Fruit fly (Drosophila melanogaster): ENCODE measurements around the gene Gnpnat.
A peak's percentile ranks its signal among the peaks of the same experiment; 100 is the strongest.

The Gnpnat gene

dm6 chr3R:29724745-29725144, 13.3 kb upstream of the Gnpnat start, which contains the start of the genes Naa40 and CG18731 (continued):
- TF ChIP-seq Ets65A (GFP tag) (no peak), CG3838 (GFP tag; optimal IDR thresholded peaks at IDR 0.05) (no peak), CG13775 (GFP tag; optimal IDR thresholded peaks at IDR 0.05) (no peak), CG12071 (GFP tag; optimal IDR thresholded peaks at IDR 0.05) (no peak), Mad (GFP tag; optimal IDR thresholded peaks at IDR 0.05) (no peak), Atf3 (GFP tag; optimal IDR thresholded peaks at IDR 0.05) (no peak), Oaz (GFP tag; IDR thresholded peaks at IDR 0.05) (no peak), CG34422 (GFP tag; IDR thresholded peaks at IDR 0.05) (peak; percentile 36; the same call in 1 of the 3 replicates), CG13123 (GFP tag; optimal IDR thresholded peaks at IDR 0.05) (no peak), Dad (GFP tag; optimal IDR thresholded peaks at IDR 0.05) (no peak), Hr39 (optimal IDR thresholded peaks at IDR 0.05) (no peak), Lim3 (GFP tag; IDR thresholded peaks at IDR 0.05) (no peak), slbo (GFP tag; IDR thresholded peaks at IDR 0.05) (no peak), oc (tag; optimal IDR thresholded peaks at IDR 0.05) (no peak), Fer3 (tag; optimal IDR thresholded peaks at IDR 0.05) (no peak), Meics (GFP tag; optimal IDR thresholded peaks at IDR 0.05) (no peak), crp (GFP tag; optimal IDR thresholded peaks at IDR 0.05) (no peak), CG4424 (GFP tag; optimal IDR thresholded peaks at IDR 0.05) (no peak), CG18619 (GFP tag; optimal IDR thresholded peaks at IDR 0.05) (no peak), CG11723 (GFP tag; optimal IDR thresholded peaks at IDR 0.05) (no peak), Camta (GFP tag; optimal IDR thresholded peaks at IDR 0.05) (no peak), Dek (tag; optimal IDR thresholded peaks at IDR 0.05) (no peak), Gsc (GFP tag; IDR thresholded peaks at IDR 0.05) (no peak), Vsx1 (GFP tag; optimal IDR thresholded peaks at IDR 0.05) (no peak), CG6689 (GFP tag; IDR thresholded peaks at IDR 0.05) (no peak), CG2712 (tag; optimal IDR thresholded peaks at IDR 0.05) (no peak), D19B (GFP tag; optimal IDR thresholded peaks at IDR 0.05) (no peak), bigmax (GFP tag; optimal IDR thresholded peaks at IDR 0.05) (no peak), ac (GFP tag; optimal IDR thresholded peaks at IDR 0.05) (no peak), sens-2 (GFP tag; IDR thresholded peaks at IDR 0.05) (no peak), dmrt99B (tag; optimal IDR thresholded peaks at IDR 0.05) (no peak), Hmr (GFP tag; optimal IDR thresholded peaks at IDR 0.05) (no peak), zf30C (GFP tag; optimal IDR thresholded peaks at IDR 0.05) (no peak), ttk (GFP tag; IDR thresholded peaks at IDR 0.05) (no peak), CG33557 (GFP tag; optimal IDR thresholded peaks at IDR 0.05) (no peak), CG7839 (tag; optimal IDR thresholded peaks at IDR 0.05) (no peak), tgo (GFP tag; IDR thresholded peaks at IDR 0.05) (no peak), gsb (GFP tag; IDR thresholded peaks at IDR 0.05) (no peak), D (optimal IDR thresholded peaks at IDR 0.05) (no peak), D (GFP tag; optimal IDR thresholded peaks at IDR 0.05) (no peak), CG3726 (GFP tag; IDR thresholded peaks at IDR 0.05) (no peak), Abd-B (GFP tag; optimal IDR thresholded peaks at IDR 0.05) (no peak), CG1832 (GFP tag; optimal IDR thresholded peaks at IDR 0.05) (no peak), amos (GFP tag; IDR thresholded peaks at IDR 0.05; ENCODE audit: partially characterized antibody) (peak; percentile 74), row (GFP tag; IDR thresholded peaks at IDR 0.05) (peak; percentile 39; the same call in 1 of the 3 replicates), emc (GFP tag; optimal IDR thresholded peaks at IDR 0.05) (no peak), Ptx1 (GFP tag; IDR thresholded peaks at IDR 0.05) (no peak), CrebB (tag; optimal IDR thresholded peaks at IDR 0.05) (no peak), fru (optimal IDR thresholded peaks at IDR 0.05) (no peak), chm (GFP tag; IDR thresholded peaks at IDR 0.05) (no peak), CG13287 (GFP tag; IDR thresholded peaks at IDR 0.05; ENCODE audit: partially characterized antibody) (peak; percentile 79), CG9437 (GFP tag; optimal IDR thresholded peaks at IDR 0.05) (no peak), CG14667 (GFP tag; IDR thresholded peaks at IDR 0.05) (no peak)
